Fruit fly (Drosophila melanogaster): ENCODE measurements around the gene Cyp4d14.

DNA sequence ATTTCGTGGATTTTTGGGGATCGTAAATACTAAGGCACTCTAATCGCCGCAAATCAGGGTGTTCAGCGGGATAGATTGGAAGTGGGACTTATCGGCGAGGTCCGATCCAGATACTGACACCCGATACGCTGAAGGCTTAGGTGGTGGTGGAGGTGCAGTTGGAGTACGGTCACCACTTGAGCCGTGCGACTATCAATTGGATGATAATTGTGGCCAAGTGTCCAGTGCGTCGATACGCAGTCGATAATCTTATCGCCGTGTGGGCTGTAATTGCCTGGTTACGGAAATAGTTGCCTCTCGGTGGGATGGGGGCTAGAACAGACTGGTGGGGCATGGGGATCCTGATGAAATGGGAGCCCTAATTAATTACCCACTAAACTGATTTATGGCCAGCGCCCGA lies 24.2 kb upstream of the Cyp4d14 start:
- TF ChIP-seq Abd-B (GFP tag; optimal IDR thresholded peaks at IDR 0.05) (no peak), woc (GFP tag; optimal IDR thresholded peaks at IDR 0.05) (no peak), h (GFP tag; optimal IDR thresholded peaks at IDR 0.05) (peak; percentile 22), fru (GFP tag; optimal IDR thresholded peaks at IDR 0.05) (no peak), Rel (GFP tag; optimal IDR thresholded peaks at IDR 0.05) (no peak), Rel (tag; optimal IDR thresholded peaks at IDR 0.05) (no peak), Vsx2 (GFP tag; optimal IDR thresholded peaks at IDR 0.05; ENCODE audit: partially characterized antibody) (no peak), pan (optimal IDR thresholded peaks at IDR 0.05) (no peak), OdsH (GFP tag; optimal IDR thresholded peaks at IDR 0.05) (no peak), foxo (GFP tag; optimal IDR thresholded peaks at IDR 0.05) (no peak), N (GFP tag; optimal IDR thresholded peaks at IDR 0.05) (no peak)
